Fruit fly (Drosophila melanogaster) whole organism, embryonic: ENCODE measurements around the gene kra.
A peak's percentile ranks its signal among the peaks of the same experiment; 100 is the strongest.

Source experiments
- Ada2b ChIP-seq: fragments of 200-800 bp; sonication (Bioruptor generic); IDR thresholded peaks from 2 replicates; pipeline ENCODE4 v1.3.6; 2022; ENCODE audit warnings: missing biosample characterization, missing genetic modification characterization
- Aef1 ChIP-seq: fragments of 200-800 bp; sonication (Bioruptor generic); IDR thresholded peaks from 3 replicates; pipeline ENCODE4 v1.3.6; 2022; ENCODE audit warnings: missing biosample characterization, missing genetic modification characterization
- Atf3 ChIP-seq: fragments of 200-800 bp; sonication (Bioruptor generic); optimal IDR thresholded peaks from 3 replicates; lab custom pipeline; 2016; ENCODE audit warnings: missing biosample characterization, missing genetic modification characterization
- BEAF-32 ChIP-seq: fragments of 200-800 bp; sonication (Bioruptor generic); optimal IDR thresholded peaks from 3 replicates; lab custom pipeline; 2017; ENCODE audit warnings: missing biosample characterization, missing genetic modification characterization, mild to moderate bottlenecking, moderate library complexity, missing genetic modification reagents
- CG10366 ChIP-seq: fragments of 200-800 bp; sonication (Bioruptor generic); IDR thresholded peaks from 2 replicates; pipeline ENCODE4 v1.3.6; 2022; ENCODE audit warnings: missing biosample characterization, missing genetic modification characterization
- CG10979 ChIP-seq: fragments of 200-800 bp; sonication (Bioruptor generic); optimal IDR thresholded peaks from 2 replicates; lab custom pipeline; 2018; ENCODE audit warnings: missing biosample characterization, mild to moderate bottlenecking, missing genetic modification characterization, moderate library complexity
- CG11456 ChIP-seq: fragments of 200-800 bp; sonication (Bioruptor generic); IDR thresholded peaks from 3 replicates; pipeline ENCODE4 v1.3.6; 2022; ENCODE audit warnings: missing biosample characterization, missing genetic modification characterization
- CG1602 ChIP-seq: fragments of 200-800 bp; sonication (Bioruptor generic); optimal IDR thresholded peaks from 3 replicates; lab custom pipeline; 2016; ENCODE audit warnings: missing biosample characterization, missing genetic modification characterization
- CG18599 ChIP-seq: fragments of 200-800 bp; sonication (Bioruptor generic); optimal IDR thresholded peaks from 3 replicates; lab custom pipeline; 2017; ENCODE audit warnings: missing biosample characterization, missing genetic modification characterization, mild to moderate bottlenecking, moderate library complexity, missing genetic modification reagents
- CG2120 ChIP-seq: fragments of 200-800 bp; sonication (Bioruptor generic); optimal IDR thresholded peaks from 3 replicates; lab custom pipeline; 2016; ENCODE audit warnings: missing biosample characterization, missing genetic modification characterization
- CG31365 ChIP-seq: fragments of 200-800 bp; sonication (Bioruptor generic); optimal IDR thresholded peaks from 2 replicates; lab custom pipeline; 2018; ENCODE audit warnings: missing biosample characterization, mild to moderate bottlenecking, missing genetic modification characterization
- CG32532 ChIP-seq: fragments of 200-800 bp; sonication (Bioruptor generic); IDR thresholded peaks from 2 replicates; pipeline ENCODE4 v1.3.6; 2022; ENCODE audit warnings: missing biosample characterization, missing genetic modification characterization
- CG3407 ChIP-seq: fragments of 200-800 bp; sonication (Bioruptor generic); optimal IDR thresholded peaks from 2 replicates; lab custom pipeline; 2018; ENCODE audit warnings: missing biosample characterization, mild to moderate bottlenecking, missing genetic modification characterization
- CG34422 ChIP-seq: fragments of 200-800 bp; sonication (Bioruptor generic); IDR thresholded peaks from 3 replicates; pipeline ENCODE4 v1.3.6; 2022; ENCODE audit warnings: missing biosample characterization, missing genetic modification characterization
- CG3995 ChIP-seq: fragments of 200-800 bp; sonication (Bioruptor generic); optimal IDR thresholded peaks from 3 replicates; lab custom pipeline; 2016; ENCODE audit warnings: missing biosample characterization, missing genetic modification characterization
- CG4282 ChIP-seq: fragments of 200-800 bp; sonication (Bioruptor generic); optimal IDR thresholded peaks from 2 replicates; lab custom pipeline; 2016; ENCODE audit warnings: missing biosample characterization, missing genetic modification characterization
- CG5245 ChIP-seq: fragments of 200-800 bp; sonication (Bioruptor generic); optimal IDR thresholded peaks from 3 replicates; lab custom pipeline; 2016; ENCODE audit warnings: missing biosample characterization, missing genetic modification characterization
- CG6654 ChIP-seq: fragments of 200-800 bp; sonication (Bioruptor generic); optimal IDR thresholded peaks from 2 replicates; lab custom pipeline; 2017; ENCODE audit warnings: missing biosample characterization, mild to moderate bottlenecking, missing genetic modification characterization
- CG8388 ChIP-seq: fragments of 200-800 bp; sonication (Bioruptor generic); optimal IDR thresholded peaks from 2 replicates; lab custom pipeline; 2019; ENCODE audit warnings: missing biosample characterization, mild to moderate bottlenecking, missing genetic modification characterization, moderate library complexity
- CoRest ChIP-seq: fragments of 200-800 bp; sonication (Bioruptor generic); optimal IDR thresholded peaks from 3 replicates; lab custom pipeline; 2018; ENCODE audit warnings: missing biosample characterization, mild to moderate bottlenecking, missing genetic modification characterization, moderate library complexity
- Eip74EF ChIP-seq, 2 experiments: fragments of 200-800 bp in 1 of 2; fragments of >200 bp in 1 of 2; sonication (Bioruptor generic) in 1 of 2; optimal IDR thresholded peaks; 2 replicates each; lab custom pipeline; 2017 to 2019; ENCODE audit warnings: missing biosample characterization in 2 of 2, missing genetic modification characterization in 2 of 2, mild to moderate bottlenecking in 1 of 2, moderate library complexity in 1 of 2
- HLHmδ ChIP-seq: fragments of 200-800 bp; sonication (Bioruptor generic); optimal IDR thresholded peaks from 2 replicates; lab custom pipeline; 2018; ENCODE audit warnings: missing biosample characterization, mild to moderate bottlenecking, missing genetic modification characterization, moderate library complexity
- MESR4 ChIP-seq: fragments of 200-800 bp; sonication (Bioruptor generic); optimal IDR thresholded peaks from 2 replicates; lab custom pipeline; 2018; ENCODE audit warnings: missing biosample characterization, mild to moderate bottlenecking, missing genetic modification characterization, moderate library complexity
- Mad ChIP-seq: fragments of 200-800 bp; sonication (Bioruptor generic); optimal IDR thresholded peaks from 2 replicates; lab custom pipeline; 2016; ENCODE audit warnings: missing biosample characterization, missing genetic modification characterization
- Med ChIP-seq: fragments of 200-800 bp; sonication (Bioruptor generic); peaks from one replicate; lab custom pipeline; 2016; ENCODE audit warnings: missing biosample characterization, missing genetic modification characterization, mild to moderate bottlenecking, inconsistent platforms, moderate library complexity
- Neu2 ChIP-seq: fragments of 200-800 bp; sonication (Bioruptor generic); optimal IDR thresholded peaks from 3 replicates; lab custom pipeline; 2016; ENCODE audit warnings: missing biosample characterization, missing genetic modification characterization, borderline replicate concordance
- NfI ChIP-seq: fragments of 200-800 bp; sonication (Bioruptor generic); optimal IDR thresholded peaks from 3 replicates; lab custom pipeline; 2018; ENCODE audit warnings: missing biosample characterization, mild to moderate bottlenecking, missing genetic modification characterization, moderate library complexity
- Sry-δ ChIP-seq: fragments of 200-800 bp; sonication (Bioruptor generic); optimal IDR thresholded peaks from 2 replicates; lab custom pipeline; 2016; ENCODE audit warnings: missing biosample characterization, missing genetic modification characterization
- amos ChIP-seq: fragments of 200-800 bp; sonication (Bioruptor generic); IDR thresholded peaks from 2 replicates; pipeline ENCODE4 v1.3.6; 2022; ENCODE audit warnings: missing biosample characterization, missing genetic modification characterization; ENCODE audit not compliant: partially characterized antibody
- btn ChIP-seq: fragments of 200-800 bp; sonication (Bioruptor generic); optimal IDR thresholded peaks from 2 replicates; lab custom pipeline; 2016; ENCODE audit warnings: missing biosample characterization, missing genetic modification characterization
- cad ChIP-seq: fragments of >200 bp; optimal IDR thresholded peaks from 2 replicates; lab custom pipeline; 2017; ENCODE audit warnings: missing biosample characterization, missing genetic modification characterization
- chif ChIP-seq, 2 experiments: fragments of 200-800 bp; sonication (Bioruptor generic); optimal IDR thresholded peaks; 3 replicates each; lab custom pipeline; 2016; ENCODE audit warnings: missing biosample characterization in 2 of 2, missing genetic modification characterization in 2 of 2
- chn ChIP-seq: fragments of 200-800 bp; sonication (Bioruptor generic); optimal IDR thresholded peaks from 2 replicates; lab custom pipeline; 2016; ENCODE audit warnings: missing biosample characterization, missing genetic modification characterization
- da ChIP-seq: fragments of 200-800 bp; sonication (Bioruptor generic); optimal IDR thresholded peaks from 2 replicates; lab custom pipeline; 2016; ENCODE audit warnings: missing biosample characterization, missing genetic modification characterization
- ems ChIP-seq: fragments of 200-800 bp; sonication (Bioruptor generic); optimal IDR thresholded peaks from 3 replicates; lab custom pipeline; 2016; ENCODE audit warnings: missing biosample characterization, missing genetic modification characterization
- esg ChIP-seq: fragments of 200-800 bp; sonication (Bioruptor generic); conservative IDR thresholded peaks from 2 replicates; pipeline ENCODE4 v1.3.6; 2022; ENCODE audit warnings: missing biosample characterization, missing genetic modification characterization
- ewg ChIP-seq: fragments of 200-800 bp; sonication (Bioruptor generic); optimal IDR thresholded peaks from 3 replicates; lab custom pipeline; 2017; ENCODE audit warnings: mild to moderate bottlenecking, missing biosample characterization, missing genetic modification reagents, missing genetic modification characterization
- fd96Cb ChIP-seq: fragments of 200-800 bp; sonication (Bioruptor generic); optimal IDR thresholded peaks from 2 replicates; lab custom pipeline; 2018; ENCODE audit warnings: missing biosample characterization, mild to moderate bottlenecking, missing genetic modification characterization, moderate library complexity
- jigr1 ChIP-seq: fragments of 200-800 bp; sonication (Bioruptor generic); IDR thresholded peaks from 3 replicates; pipeline ENCODE4 v1.3.6; 2022; ENCODE audit warnings: missing biosample characterization, missing genetic modification characterization
- lola ChIP-seq, 3 experiments: fragments of >200 bp in 2 of 3; fragments of 200-800 bp in 1 of 3; sonication (Bioruptor generic) in 1 of 3; optimal IDR thresholded peaks; 2 replicates each; lab custom pipeline; 2017 to 2019; ENCODE audit warnings: missing biosample characterization in 3 of 3, missing genetic modification characterization in 3 of 3, mild to moderate bottlenecking in 1 of 3, moderate library complexity in 1 of 3
- luna ChIP-seq: fragments of 200-800 bp; sonication (Bioruptor generic); optimal IDR thresholded peaks from 2 replicates; lab custom pipeline; 2016; ENCODE audit warnings: missing biosample characterization, missing genetic modification characterization
- oc ChIP-seq: fragments of 200-800 bp; sonication (Bioruptor generic); optimal IDR thresholded peaks from 2 replicates; lab custom pipeline; 2018; ENCODE audit warnings: missing biosample characterization, mild to moderate bottlenecking, missing genetic modification characterization, moderate library complexity
- onecut ChIP-seq: fragments of 200-800 bp; sonication (Bioruptor generic); IDR thresholded peaks from 2 replicates; pipeline ENCODE4 v1.3.6; 2022; ENCODE audit warnings: missing biosample characterization, missing genetic modification characterization
- repo ChIP-seq: fragments of 200-800 bp; sonication (Bioruptor generic); optimal IDR thresholded peaks from 2 replicates; lab custom pipeline; 2016; ENCODE audit warnings: missing biosample characterization, missing genetic modification characterization
- stwl ChIP-seq: fragments of 200-800 bp; sonication (Bioruptor generic); optimal IDR thresholded peaks from 3 replicates; lab custom pipeline; 2018; ENCODE audit warnings: missing biosample characterization, mild to moderate bottlenecking, missing genetic modification characterization, moderate library complexity
- tll ChIP-seq, 2 experiments: fragments of 200-800 bp in 1 of 2; fragments of >200 bp in 1 of 2; sonication (Bioruptor generic) in 1 of 2; optimal IDR thresholded peaks; 2 replicates each; lab custom pipeline; 2017 to 2019; ENCODE audit warnings: missing biosample characterization in 2 of 2, missing genetic modification characterization in 2 of 2, mild to moderate bottlenecking in 1 of 2, moderate library complexity in 1 of 2
- usp ChIP-seq: fragments of >200 bp; optimal IDR thresholded peaks from 2 replicates; lab custom pipeline; 2017; ENCODE audit warnings: missing biosample characterization, missing genetic modification characterization
- z ChIP-seq: fragments of 200-800 bp; sonication (Bioruptor generic); IDR thresholded peaks from 3 replicates; pipeline ENCODE4 v1.3.6; 2022; ENCODE audit warnings: missing biosample characterization, missing genetic modification characterization

The kra gene

DNA sequence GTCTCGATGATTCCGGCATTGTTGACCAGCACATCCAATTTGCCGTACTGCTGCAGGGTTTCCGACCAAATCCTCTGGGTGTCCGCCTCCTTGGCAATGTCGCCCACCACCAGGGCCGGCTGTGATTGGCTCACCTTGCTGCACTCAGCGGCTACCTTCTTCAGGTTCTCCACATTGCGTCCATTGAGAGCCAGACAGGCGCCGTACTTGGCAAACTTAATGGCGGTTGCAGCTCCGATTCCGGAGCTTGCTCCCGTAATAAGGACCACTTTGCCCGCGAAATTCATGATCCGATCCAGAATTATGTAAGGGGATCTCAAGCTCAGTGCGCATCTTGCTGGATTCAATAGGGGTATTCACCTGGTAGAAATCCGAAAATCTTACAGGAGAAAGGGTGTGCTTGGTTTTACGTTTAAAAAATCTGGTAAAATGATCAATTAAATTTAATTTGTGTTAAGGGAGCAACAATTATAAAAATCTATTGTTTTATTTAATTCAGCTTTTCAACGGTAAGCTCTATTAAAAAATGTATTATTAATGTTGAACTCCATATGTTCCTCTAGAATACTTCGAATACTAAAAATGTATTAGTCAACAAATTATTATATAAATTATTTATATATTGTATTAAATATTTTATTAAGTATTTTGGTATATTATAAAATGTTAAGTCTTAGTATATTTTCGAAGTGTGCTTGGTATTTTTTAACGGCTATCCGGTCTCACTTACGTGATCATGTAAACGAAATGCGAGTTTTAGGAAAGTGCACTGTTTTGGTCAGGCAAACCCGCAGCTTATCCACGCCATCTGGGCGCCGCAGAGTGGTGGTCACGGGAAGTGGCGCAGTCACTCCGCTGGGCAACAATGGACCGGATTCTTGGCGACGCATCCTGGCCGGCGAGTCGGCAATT is 35.8 kb upstream of the kra start, which contains the start of the genes CG31548 and CG12170 (continued):
- TF ChIP-seq CoRest (tag; lab: Kevin White, UChicago) (peak; percentile 47), usp (GFP tag; lab: Kevin White, UChicago) (no peak), CG4282 (GFP tag; lab: Kevin White, UChicago) (no peak), CG32532 (peak; percentile 59; the same call in 1 of the 2 replicates), CG1602 (peak; percentile 56), CG3995 (GFP tag; lab: Kevin White, UChicago) (no peak), CG31365 (tag; lab: Kevin White, UChicago) (no peak), repo (GFP tag; lab: Kevin White, UChicago) (no peak), CG2120 (GFP tag; lab: Kevin White, UChicago) (peak; percentile 62), CG10366 (GFP tag; lab: Robert Waterston, UW) (peak; percentile 40), ewg (peak; percentile 32), HLHmδ (GFP tag; lab: Kevin White, UChicago) (no peak), btn (GFP tag; lab: Kevin White, UChicago) (no peak), CG8388 (GFP tag; lab: Kevin White, UChicago) (peak; percentile 60), z (GFP tag; lab: Robert Waterston, UW) (no peak), CG18599 (GFP tag; lab: Kevin White, UChicago) (no peak), luna (GFP tag; lab: Kevin White, UChicago) (no peak), da (GFP tag; lab: Kevin White, UChicago) (no peak), fd96Cb (tag; lab: Kevin White, UChicago) (peak; percentile 35), Med (GFP tag; lab: Kevin White, UChicago) (peak; percentile 83), oc (tag; lab: Kevin White, UChicago) (no peak), cad (GFP tag; lab: Kevin White, UChicago) (no peak), CG34422 (GFP tag; lab: Robert Waterston, UW) (0 out of 3 replicates have a peak, but pooled peaks have one; percentile 16), CG5245 (GFP tag; lab: Kevin White, UChicago) (peak; percentile 3), stwl (no peak), chif (GFP tag; optimal IDR thresholded peaks at IDR 0.05; lab: Kevin White, UChicago) (peak in 1 of 2 experiments; percentile 41), Aef1 (GFP tag; lab: Robert Waterston, UW) (0 out of 3 replicates have a peak, but pooled peaks have one; percentile 18), onecut (GFP tag; lab: Robert Waterston, UW) (no peak), esg (GFP tag; lab: Robert Waterston, UW) (peak; percentile 50), CG11456 (no peak), Mad (GFP tag; lab: Kevin White, UChicago) (no peak), BEAF-32 (GFP tag; lab: Kevin White, UChicago) (no peak), Atf3 (no peak), lola (GFP tag; optimal IDR thresholded peaks at IDR 0.05; lab: Kevin White, UChicago) (peak in 1 of 3 experiments; percentile 56), chn (peak; percentile 28), tll (GFP tag; optimal IDR thresholded peaks at IDR 0.05; lab: Kevin White, UChicago) (no peak), ems (no peak), amos (GFP tag; lab: Robert Waterston, UW) (no peak), CG3407 (GFP tag; lab: Kevin White, UChicago) (no peak), NfI (GFP tag; lab: Kevin White, UChicago) (no peak), CG6654 (GFP tag; lab: Kevin White, UChicago) (no peak), Neu2 (GFP tag; lab: Kevin White, UChicago) (no peak), Ada2b (GFP tag; lab: Robert Waterston, UW) (0 out of 2 replicates have a peak, but pooled peaks have one; percentile 26), MESR4 (GFP tag; lab: Kevin White, UChicago) (peak; percentile 94), Sry-δ (GFP tag; lab: Kevin White, UChicago) (no peak), CG10979 (peak; percentile 57), jigr1 (no peak), Eip74EF (GFP tag; optimal IDR thresholded peaks at IDR 0.05; lab: Kevin White, UChicago) (peak in 1 of 2 experiments; percentile 4)
